Fruit fly (Drosophila melanogaster): Measurements from ENCODE around the gene Gem3.

Gene Gem3

dm6 chr3L:10463051-10463866 lies at the start of gene Gem3, which contains the start of gene CG32061:
Gem3 (minus strand) TSS chr3L:10463101.
CG32061 (plus strand) TSS chr3L:10463816.
- TF ChIP-seq CG32006 (GFP tag; optimal IDR thresholded peaks at IDR 0.05) (no peak), CG10669 (GFP tag; optimal IDR thresholded peaks at IDR 0.05) (no peak), ss (GFP tag; optimal IDR thresholded peaks at IDR 0.05) (no peak)

- TF ChIP-seq Eip75B (GFP tag; optimal IDR thresholded peaks at IDR 0.05) (no peak), CG6808 (GFP tag; optimal IDR thresholded peaks at IDR 0.05) (peak; percentile 100), Blimp-1 (GFP tag; optimal IDR thresholded peaks at IDR 0.05) (no peak), CG6163 (GFP tag; IDR thresholded peaks at IDR 0.05) (no peak), CG6276 (GFP tag; optimal IDR thresholded peaks at IDR 0.05) (no peak), Eip78C (GFP tag) (no peak), Sox102F (GFP tag; optimal IDR thresholded peaks at IDR 0.05) (no peak)
Measured at dm6 chr3L:10507971-10508370, 45.1 kb upstream of the Gem3 start.

dm6 chr3L:10504607-10505006 lies 41.7 kb upstream of the Gem3 start:
- TF ChIP-seq Sox15 (GFP tag; optimal IDR thresholded peaks at IDR 0.05) (no peak), CG4318 (GFP tag; optimal IDR thresholded peaks at IDR 0.05) (peak; percentile 3), CG32006 (GFP tag; optimal IDR thresholded peaks at IDR 0.05) (peak; percentile 54), Smox (GFP tag; optimal IDR thresholded peaks at IDR 0.05) (no peak), Lpt (GFP tag; optimal IDR thresholded peaks at IDR 0.05) (peak; percentile 17), CG10631 (GFP tag; optimal IDR thresholded peaks at IDR 0.05) (no peak), achi (GFP tag; optimal IDR thresholded peaks at IDR 0.05) (peak; percentile 5), pdm3 (GFP tag; optimal IDR thresholded peaks at IDR 0.05) (peak; percentile 28), OdsH (GFP tag; optimal IDR thresholded peaks at IDR 0.05) (peak; percentile 1), lz (GFP tag; optimal IDR thresholded peaks at IDR 0.05) (no peak), CG3919 (GFP tag; optimal IDR thresholded peaks at IDR 0.05) (no peak), Eip78C (GFP tag) (peak; percentile 70), eg (GFP tag; IDR thresholded peaks at IDR 0.05) (peak; percentile 53; the same call in 1 of the 3 replicates), CG7368 (GFP tag; optimal IDR thresholded peaks at IDR 0.05) (no peak), CG6792 (GFP tag; optimal IDR thresholded peaks at IDR 0.05) (no peak), CG8119 (GFP tag; IDR thresholded peaks at IDR 0.05) (peak; percentile 62; the same call in 2 of the 3 replicates), acj6 (GFP tag; optimal IDR thresholded peaks at IDR 0.05) (no peak), Hr4 (GFP tag; optimal IDR thresholded peaks at IDR 0.05) (peak; percentile 62), CG6276 (GFP tag; optimal IDR thresholded peaks at IDR 0.05) (peak; percentile 31), CG10669 (GFP tag; optimal IDR thresholded peaks at IDR 0.05) (peak; percentile 3), salr (GFP tag; optimal IDR thresholded peaks at IDR 0.05) (peak in 1 of 2 experiments; percentile 27), CG11294 (GFP tag; IDR thresholded peaks at IDR 0.05) (0 out of 2 replicates have a peak, but pooled peaks have one; percentile 29)

- TF ChIP-seq CG34406 (GFP tag; optimal IDR thresholded peaks at IDR 0.05) (no peak), CG9139 (GFP tag; optimal IDR thresholded peaks at IDR 0.05) (no peak), CG32006 (GFP tag; optimal IDR thresholded peaks at IDR 0.05) (peak; percentile 3)
Measured at dm6 chr3L:10495882-10496654, 33.2 kb upstream of the Gem3 start.

- TF ChIP-seq Ets21C (GFP tag; optimal IDR thresholded peaks at IDR 0.05), result no peak
- no peak for TF ChIP-seq Eip93F (GFP tag; optimal IDR thresholded peaks at IDR 0.05)
Measured at dm6 chr3L:10490561-10490960, 27.7 kb upstream of the Gem3 start, which contains the start of gene S-Lap4. S-Lap4 (plus strand) TSS chr3L:10490861.

Data from whole organism, prepupa.